ENCODE assay signal across 1 worm cellular context in genomic region chrV:11888656-11889055, ce11.
TF ChIP-seq lines count a peak whose summit lies in the region.

No protein-coding gene starts in this region.

TF ChIP-seq in whole organism, L1 larva, 84 proteins besides CTCF, POLR2A, EP300 and RAD21 (continued from another document):
- TF ChIP-seq hlh-17 (GFP tag; optimal IDR thresholded peaks at IDR 0.05; lab: Kevin White, UChicago; ENCODE audit: borderline replicate concordance): no peak
- no peak for TF ChIP-seq egl-13 (tag; optimal IDR thresholded peaks at IDR 0.05; lab: Kevin White, UChicago)
- TF ChIP-seq lin-14 (GFP tag; optimal IDR thresholded peaks at IDR 0.05; lab: Kevin White, UChicago): no peak
- TF ChIP-seq alr-1 (tag; optimal IDR thresholded peaks at IDR 0.05; lab: Kevin White, UChicago; ENCODE audit: borderline replicate concordance): no peak
- TF ChIP-seq efl-1 (optimal IDR thresholded peaks at IDR 0.05; lab: Kevin White, UChicago): no peak
- peak in 1 of 2 experiments; percentile 91 for TF ChIP-seq efl-1 (GFP tag; optimal IDR thresholded peaks at IDR 0.05 in 1 of 2; lab: Kevin White, UChicago)
TF ChIP-seq in whole organism, L1 larva: peak in this region for 3.
